Fruit fly (Drosophila melanogaster): ENCODE results near the gene TfIIA-S-2.

Gene TfIIA-S-2

dm6 chrX:1041407-1042038, 30.1 kb upstream of the TfIIA-S-2 start (continued):
- no peak for TF ChIP-seq CG17385 (GFP tag; optimal IDR thresholded peaks at IDR 0.05)
- no peak for TF ChIP-seq Hr78 (GFP tag; optimal IDR thresholded peaks at IDR 0.05)
- no peak for TF ChIP-seq gro (GFP tag; optimal IDR thresholded peaks at IDR 0.05)
- no peak for TF ChIP-seq CG8924 (tag; optimal IDR thresholded peaks at IDR 0.05)
- TF ChIP-seq Hsf (GFP tag; optimal IDR thresholded peaks at IDR 0.05), result no peak
- TF ChIP-seq Neu2 (GFP tag; optimal IDR thresholded peaks at IDR 0.05; ENCODE audit: borderline replicate concordance), result no peak
- no peak for TF ChIP-seq CG12299 (tag; optimal IDR thresholded peaks at IDR 0.05)
- TF ChIP-seq CG32772 (GFP tag; IDR thresholded peaks at IDR 0.05), result no peak
- no peak for TF ChIP-seq CG18011 (GFP tag; optimal IDR thresholded peaks at IDR 0.05)
- TF ChIP-seq Asciz (GFP tag; optimal IDR thresholded peaks at IDR 0.05), result no peak
- TF ChIP-seq CG2678 (tag; optimal IDR thresholded peaks at IDR 0.05), result peak; percentile 24
- TF ChIP-seq CG12769 (tag; optimal IDR thresholded peaks at IDR 0.05), result no peak
- TF ChIP-seq CG14050 (GFP tag; IDR thresholded peaks at IDR 0.05), result no peak
- TF ChIP-seq Oli (tag; optimal IDR thresholded peaks at IDR 0.05), result no peak
- TF ChIP-seq D19B (GFP tag; optimal IDR thresholded peaks at IDR 0.05), result no peak
- TF ChIP-seq CTCF (GFP tag; optimal IDR thresholded peaks at IDR 0.05), result no peak
- no peak for TF ChIP-seq ttk (GFP tag; IDR thresholded peaks at IDR 0.05)
- TF ChIP-seq Dll (GFP tag; IDR thresholded peaks at IDR 0.05; ENCODE audit: partially characterized antibody), result 0 out of 4 replicates have a peak, but pooled peaks have one; percentile 2
- TF ChIP-seq CG1233 (GFP tag; optimal IDR thresholded peaks at IDR 0.05), result no peak
- TF ChIP-seq sr (GFP tag; IDR thresholded peaks at IDR 0.05), result peak; percentile 80
- TF ChIP-seq Hr51 (GFP tag; optimal IDR thresholded peaks at IDR 0.05), result peak in 1 of 2 experiments; percentile 18
- TF ChIP-seq caup (GFP tag; optimal IDR thresholded peaks at IDR 0.05; ENCODE audit: severe bottlenecking), result no peak
- TF ChIP-seq chm (GFP tag; IDR thresholded peaks at IDR 0.05), result no peak
- TF ChIP-seq hkb (optimal IDR thresholded peaks at IDR 0.05), result no peak
- TF ChIP-seq hkb (GFP tag; IDR thresholded peaks at IDR 0.05), result 0 out of 2 replicates have a peak, but pooled peaks have one; percentile 22
- no peak for TF ChIP-seq CG3407 (GFP tag; optimal IDR thresholded peaks at IDR 0.05)
- TF ChIP-seq CG11504 (tag; optimal IDR thresholded peaks at IDR 0.05), result no peak
- no peak for TF ChIP-seq zen (tag; optimal IDR thresholded peaks at IDR 0.05)
- TF ChIP-seq CG1603 (tag; optimal IDR thresholded peaks at IDR 0.05), result peak; percentile 1
- 0 out of 2 replicates have a peak, but pooled peaks have one; percentile 10 for TF ChIP-seq vvl (GFP tag; IDR thresholded peaks at IDR 0.05)
- TF ChIP-seq Ravus (GFP tag; IDR thresholded peaks at IDR 0.05), result no peak
- peak; percentile 24; the same call in 1 of the 2 replicates for TF ChIP-seq CG32532 (GFP tag; IDR thresholded peaks at IDR 0.05)
- no peak for TF ChIP-seq inv (GFP tag; IDR thresholded peaks at IDR 0.05; ENCODE audit: partially characterized antibody)
- no peak for TF ChIP-seq Hmx (GFP tag; optimal IDR thresholded peaks at IDR 0.05)
- no peak for TF ChIP-seq CG1529 (GFP tag; optimal IDR thresholded peaks at IDR 0.05)
- peak; percentile 7 for TF ChIP-seq CG15269 (tag; optimal IDR thresholded peaks at IDR 0.05)
- peak; percentile 83 for TF ChIP-seq cg (GFP tag; optimal IDR thresholded peaks at IDR 0.05)
- no peak for TF ChIP-seq CG8359 (GFP tag; optimal IDR thresholded peaks at IDR 0.05; ENCODE audit: borderline replicate concordance)
- TF ChIP-seq CG11696 (GFP tag; IDR thresholded peaks at IDR 0.05), result peak; percentile 84
- peak; percentile 17 for TF ChIP-seq Sox102F (GFP tag; optimal IDR thresholded peaks at IDR 0.05)
- peak; percentile 24 for TF ChIP-seq lab (GFP tag; optimal IDR thresholded peaks at IDR 0.05)
- TF ChIP-seq pita (GFP tag; optimal IDR thresholded peaks at IDR 0.05), result no peak
- no peak for TF ChIP-seq fd3F (GFP tag; optimal IDR thresholded peaks at IDR 0.05)
- no peak for TF ChIP-seq bcd (GFP tag; optimal IDR thresholded peaks at IDR 0.05)
- TF ChIP-seq Aef1 (GFP tag; IDR thresholded peaks at IDR 0.05), result no peak
- TF ChIP-seq unpg (GFP tag; optimal IDR thresholded peaks at IDR 0.05), result peak; percentile 1
- TF ChIP-seq E2f2 (GFP tag; IDR thresholded peaks at IDR 0.05), result no peak
- no peak for TF ChIP-seq CG1602 (GFP tag; optimal IDR thresholded peaks at IDR 0.05)
- no peak for TF ChIP-seq sc (optimal IDR thresholded peaks at IDR 0.05)
- TF ChIP-seq sc (GFP tag; optimal IDR thresholded peaks at IDR 0.05), result no peak

Data from whole organism, embryonic.